Worm (Caenorhabditis elegans) whole organism, midembryonic: ENCODE results near the gene seu-1.

ENCODE experiments used
- T22C8.4 ChIP-seq: fragments of 200-800 bp; sonication (Bioruptor generic); IDR thresholded peaks from 2 replicates; pipeline ENCODE4 v1.3.6; 2022; ENCODE audit warnings: missing genetic modification characterization, missing compliant biosample characterization
- cog-1 ChIP-seq: sonication (generic microtip); optimal IDR thresholded peaks from 2 replicates; lab custom pipeline; 2016; ENCODE audit warnings: missing genetic modification characterization, missing compliant biosample characterization
- flt-1 ChIP-seq: fragments of 200-800 bp; sonication (Bioruptor generic); IDR thresholded peaks from 2 replicates; pipeline ENCODE4 v1.3.6; 2022; ENCODE audit warnings: missing genetic modification characterization, missing compliant biosample characterization
- klf-2 ChIP-seq: fragments of 200-800 bp; sonication (Bioruptor generic); conservative IDR thresholded peaks from 2 replicates; pipeline ENCODE4 v1.3.6; 2022; ENCODE audit warnings: missing genetic modification reagents, missing genetic modification characterization, missing compliant biosample characterization
- med-1 ChIP-seq: sonication (generic microtip); optimal IDR thresholded peaks from 2 replicates; lab custom pipeline; 2017; ENCODE audit warnings: missing genetic modification characterization, mild to moderate bottlenecking, missing compliant biosample characterization, antibody characterized with exemption, missing genetic modification reagents; ENCODE audit not compliant: insufficient read depth
- ref-1 ChIP-seq: fragments of 200-800 bp; sonication (Bioruptor generic); conservative IDR thresholded peaks from 2 replicates; pipeline ENCODE4 v1.3.6; 2022; ENCODE audit warnings: missing genetic modification reagents, missing genetic modification characterization, missing compliant biosample characterization
- tab-1 ChIP-seq: fragments of 200-800 bp; sonication (Bioruptor generic); IDR thresholded peaks from 2 replicates; pipeline ENCODE4 v1.3.6; 2022; ENCODE audit warnings: missing genetic modification characterization, missing compliant biosample characterization
- ztf-23 ChIP-seq: fragments of 200-800 bp; sonication (Bioruptor generic); IDR thresholded peaks from 2 replicates; pipeline ENCODE4 v1.3.6; 2022; ENCODE audit warnings: missing genetic modification reagents, missing genetic modification characterization, missing compliant biosample characterization
- ztf-29 ChIP-seq: fragments of 200-800 bp; sonication (Bioruptor generic); IDR thresholded peaks from 2 replicates; pipeline ENCODE4 v1.3.6; 2022; ENCODE audit warnings: missing genetic modification reagents, missing genetic modification characterization, missing compliant biosample characterization

ce11 chrIV:6282143-6282542 is 47.3 kb upstream of the seu-1 start, which contains the start of gene srv-32:
- TF ChIP-seq flt-1 (GFP tag; lab: Robert Waterston, UW): no peak
- no peak for TF ChIP-seq med-1 (GFP tag; lab: Kevin White, UChicago)
- TF ChIP-seq tab-1 (GFP tag; lab: Robert Waterston, UW): no peak
- no peak for TF ChIP-seq T22C8.4 (GFP tag; lab: Robert Waterston, UW)
- TF ChIP-seq cog-1 (tag; lab: Kevin White, UChicago): no peak
- TF ChIP-seq ztf-29 (GFP tag; lab: Robert Waterston, UW): no peak
- no peak for TF ChIP-seq ref-1 (GFP tag; lab: Robert Waterston, UW)
- TF ChIP-seq klf-2: no peak
- TF ChIP-seq ztf-23 (GFP tag; lab: Robert Waterston, UW): no peak
